Worm (Caenorhabditis elegans) whole organism, L1 larva: Measurements from ENCODE around the gene rbm-42.

ENCODE experiments used
- alr-1 ChIP-seq: fragments of 200-800 bp; sonication (Bioruptor generic); optimal IDR thresholded peaks from 2 replicates; lab custom pipeline; 2018; ENCODE audit warnings: borderline replicate concordance, mild to moderate bottlenecking, missing genetic modification characterization, missing compliant biosample characterization
- aly-2 ChIP-seq: fragments of 150-350 bp; optimal IDR thresholded peaks from 2 replicates; lab custom pipeline; 2014; ENCODE audit warnings: missing biosample characterization, missing genetic modification characterization
- ama-1 ChIP-seq: fragments of 150-350 bp; optimal IDR thresholded peaks from 2 replicates; lab custom pipeline; 2014
- elt-3 ChIP-seq, 6 experiments: fragments of 150-350 bp in 1 of 6; sonication (generic microtip); optimal IDR thresholded peaks; 2 replicates each; lab custom pipeline; 2017 to 2018; ENCODE audit warnings: missing biosample characterization in 6 of 6, missing genetic modification characterization in 6 of 6, inconsistent platforms in 1 of 6
- hlh-17 ChIP-seq: fragments of 200-800 bp; sonication (Bioruptor generic); optimal IDR thresholded peaks from 2 replicates; lab custom pipeline; 2018; ENCODE audit warnings: missing genetic modification characterization, mild to moderate bottlenecking, missing compliant biosample characterization, moderate library complexity, borderline replicate concordance
- mep-1 ChIP-seq: fragments of 150-350 bp; optimal IDR thresholded peaks from 2 replicates; lab custom pipeline; 2014; ENCODE audit warnings: missing biosample characterization, missing genetic modification characterization
- nhr-71 ChIP-seq: sonication (generic microtip); optimal IDR thresholded peaks from 2 replicates; lab custom pipeline; 2016; ENCODE audit warnings: mild to moderate bottlenecking, missing genetic modification characterization, moderate library complexity, missing compliant biosample characterization
- nhr-76 ChIP-seq: sonication (generic microtip); optimal IDR thresholded peaks from 2 replicates; lab custom pipeline; 2017; ENCODE audit warnings: missing biosample characterization, missing genetic modification characterization
- nhr-85 ChIP-seq: sonication (generic microtip); peaks from one replicate; lab custom pipeline; 2016; ENCODE audit warnings: missing genetic modification characterization, inconsistent platforms, missing compliant biosample characterization
- pqm-1 ChIP-seq: sonication (generic microtip); optimal IDR thresholded peaks from 3 replicates; lab custom pipeline; 2017; ENCODE audit warnings: missing biosample characterization, missing genetic modification characterization
- skn-1 ChIP-seq: fragments of 150-350 bp; optimal IDR thresholded peaks from 2 replicates; lab custom pipeline; 2014; ENCODE audit warnings: missing biosample characterization, missing genetic modification characterization
- snpc-4 ChIP-seq: fragments of 150-350 bp; optimal IDR thresholded peaks from 2 replicates; lab custom pipeline; 2014; ENCODE audit warnings: missing biosample characterization, missing genetic modification characterization

DNA sequence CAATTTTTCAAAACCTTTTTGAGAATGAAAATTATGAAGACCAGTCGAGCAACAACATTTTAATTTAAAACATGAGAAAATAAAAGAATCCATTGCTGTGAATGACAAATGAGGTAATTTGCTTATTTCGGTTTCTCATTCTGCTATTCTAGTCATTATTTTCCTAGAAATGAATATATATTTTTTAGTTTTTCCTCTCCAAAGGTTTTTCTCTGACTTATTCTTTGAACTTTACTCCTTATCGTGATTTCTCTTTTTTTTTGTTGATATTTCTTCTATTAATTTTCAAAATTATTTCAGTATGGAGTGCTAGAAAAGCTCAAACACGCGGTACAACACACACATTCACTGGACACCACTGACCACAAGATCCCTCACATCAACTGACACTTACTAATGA is 32.6 kb upstream of the rbm-42 start, which contains the start of gene pup-2:
- TF ChIP-seq nhr-76 (no peak), nhr-85 (no peak), mep-1 (tag; lab: Kevin White, UChicago) (no peak), snpc-4 (tag; lab: Kevin White, UChicago) (no peak), ama-1 (no peak), aly-2 (tag; lab: Kevin White, UChicago) (no peak), elt-3 (tag; optimal IDR thresholded peaks at IDR 0.05; lab: Kevin White, UChicago) (no peak), nhr-71 (tag; lab: Kevin White, UChicago) (no peak), pqm-1 (tag; lab: Kevin White, UChicago) (no peak), hlh-17 (GFP tag; lab: Kevin White, UChicago) (no peak), skn-1 (tag; lab: Kevin White, UChicago) (no peak), alr-1 (tag; lab: Kevin White, UChicago) (no peak)
